Fruit fly (Drosophila melanogaster): ENCODE data around the gene pip.

pip gene

dm6 chr3L:19326029-19326428, 11.4 kb downstream of the pip start (continued):
- TF ChIP-seq CG34422 (GFP tag; IDR thresholded peaks at IDR 0.05) (no peak), hth (optimal IDR thresholded peaks at IDR 0.05) (no peak), CG6175 (GFP tag; IDR thresholded peaks at IDR 0.05) (no peak), CG2678 (tag; optimal IDR thresholded peaks at IDR 0.05) (no peak)

dm6 chr3L:19316638-19317037, 20.8 kb downstream of the pip start:
- no peak for TF ChIP-seq Fer3 (tag; optimal IDR thresholded peaks at IDR 0.05)
- no peak for TF ChIP-seq mirr (GFP tag; optimal IDR thresholded peaks at IDR 0.05)
- TF ChIP-seq D19A (tag; optimal IDR thresholded peaks at IDR 0.05) = peak; percentile 71
- no peak for TF ChIP-seq abd-A (tag; optimal IDR thresholded peaks at IDR 0.05)
- peak; percentile 3 for TF ChIP-seq sens (GFP tag)

dm6 chr3L:19314877-19315276, 22.5 kb downstream of the pip start:
- 0 out of 2 replicates have a peak, but pooled peaks have one; percentile 9 for TF ChIP-seq CG4730 (GFP tag; IDR thresholded peaks at IDR 0.05)
- TF ChIP-seq CG6689 (GFP tag; IDR thresholded peaks at IDR 0.05) = peak; percentile 40; the same call in 1 of the 2 replicates
- TF ChIP-seq usp (GFP tag; optimal IDR thresholded peaks at IDR 0.05) = no peak
- TF ChIP-seq lola (GFP tag; optimal IDR thresholded peaks at IDR 0.05) = no peak
- TF ChIP-seq sens (GFP tag) = peak; percentile 84
- no peak for TF ChIP-seq CG3163 (GFP tag; optimal IDR thresholded peaks at IDR 0.05)
- TF ChIP-seq CG18619 (GFP tag; optimal IDR thresholded peaks at IDR 0.05) = no peak
- no peak for TF ChIP-seq Mrtf (GFP tag; IDR thresholded peaks at IDR 0.05)
- TF ChIP-seq CG13894 (tag; optimal IDR thresholded peaks at IDR 0.05) = no peak
- TF ChIP-seq cad (GFP tag; optimal IDR thresholded peaks at IDR 0.05) = no peak
- no peak for TF ChIP-seq ash1 (GFP tag; optimal IDR thresholded peaks at IDR 0.05)
- no peak for TF ChIP-seq repo (GFP tag; optimal IDR thresholded peaks at IDR 0.05)
- TF ChIP-seq grau (tag; optimal IDR thresholded peaks at IDR 0.05) = no peak
- TF ChIP-seq Hsf (GFP tag; optimal IDR thresholded peaks at IDR 0.05) = no peak
- no peak for TF ChIP-seq crc (GFP tag; optimal IDR thresholded peaks at IDR 0.05)
- peak; percentile 54 for TF ChIP-seq Ets65A (GFP tag)
- peak; percentile 36 for TF ChIP-seq nmo (GFP tag; optimal IDR thresholded peaks at IDR 0.05)
- no peak for TF ChIP-seq Hr3 (GFP tag; optimal IDR thresholded peaks at IDR 0.05)
- no peak for TF ChIP-seq Bteb2 (GFP tag; optimal IDR thresholded peaks at IDR 0.05)
- TF ChIP-seq odd (GFP tag; optimal IDR thresholded peaks at IDR 0.05) = no peak
- TF ChIP-seq br (optimal IDR thresholded peaks at IDR 0.05) = no peak
- no peak for TF ChIP-seq CG4328 (GFP tag; optimal IDR thresholded peaks at IDR 0.05)
- no peak for TF ChIP-seq her (GFP tag; optimal IDR thresholded peaks at IDR 0.05)
- no peak for TF ChIP-seq CG1647 (GFP tag; optimal IDR thresholded peaks at IDR 0.05)
- no peak for TF ChIP-seq CG2875 (GFP tag; optimal IDR thresholded peaks at IDR 0.05)
- TF ChIP-seq CG14667 (GFP tag; IDR thresholded peaks at IDR 0.05) = 0 out of 2 replicates have a peak, but pooled peaks have one; percentile 25
- no peak for TF ChIP-seq zen2 (GFP tag; IDR thresholded peaks at IDR 0.05; ENCODE audit: partially characterized antibody)
- TF ChIP-seq az2 (GFP tag; optimal IDR thresholded peaks at IDR 0.05) = no peak
- no peak for TF ChIP-seq CG13775 (GFP tag; optimal IDR thresholded peaks at IDR 0.05)
- TF ChIP-seq Ptx1 (GFP tag; IDR thresholded peaks at IDR 0.05) = peak; percentile 12; the same call in 1 of the 2 replicates
- TF ChIP-seq CG9932 (GFP tag; IDR thresholded peaks at IDR 0.05) = no peak
- TF ChIP-seq ase (GFP tag; IDR thresholded peaks at IDR 0.05) = peak; percentile 19; the same call in 1 of the 3 replicates
- no peak for TF ChIP-seq CkIIα-i1 (GFP tag; IDR thresholded peaks at IDR 0.05)
- no peak for TF ChIP-seq CG15514 (GFP tag; optimal IDR thresholded peaks at IDR 0.05)
- TF ChIP-seq chm (GFP tag; IDR thresholded peaks at IDR 0.05) = no peak
- TF ChIP-seq yki (optimal IDR thresholded peaks at IDR 0.05) = no peak
- TF ChIP-seq fd3F (GFP tag; optimal IDR thresholded peaks at IDR 0.05) = no peak
- 0 out of 3 replicates have a peak, but pooled peaks have one; percentile 15 for TF ChIP-seq croc (GFP tag; conservative IDR thresholded peaks at IDR 0.05)
- TF ChIP-seq CG13287 (GFP tag; IDR thresholded peaks at IDR 0.05; ENCODE audit: partially characterized antibody) = no peak
- no peak for TF ChIP-seq CG11723 (GFP tag; optimal IDR thresholded peaks at IDR 0.05)
- TF ChIP-seq Lim3 (GFP tag; IDR thresholded peaks at IDR 0.05) = no peak
- peak; percentile 15 for TF ChIP-seq CG4820 (GFP tag; optimal IDR thresholded peaks at IDR 0.05)
